Fruit fly (Drosophila melanogaster) whole organism: Measurements from ENCODE around the gene eEF1delta.

ENCODE experiments used
- CG8478 ChIP-seq: fragments of >200 bp; optimal IDR thresholded peaks from 2 replicates; lab custom pipeline; 2018; ENCODE audit warnings: inconsistent platforms
- Dll ChIP-seq: fragments of >200 bp; optimal IDR thresholded peaks from 2 replicates; lab custom pipeline; 2017
- EcR ChIP-seq, 2 experiments: fragments of >200 bp; optimal IDR thresholded peaks; 2 replicates each; lab custom pipeline; 2017; ENCODE audit warnings: missing biosample characterization in 2 of 2, missing genetic modification characterization in 2 of 2, missing genetic modification reagents in 2 of 2
- pan ChIP-seq: fragments of >200 bp; optimal IDR thresholded peaks from 2 replicates; lab custom pipeline; 2017
- psq ChIP-seq: fragments of >200 bp; optimal IDR thresholded peaks from 2 replicates; lab custom pipeline; 2017
- usp ChIP-seq: fragments of >200 bp; optimal IDR thresholded peaks from 2 replicates; lab custom pipeline; 2017; ENCODE audit warnings: missing biosample characterization, missing genetic modification characterization, mixed read lengths

eEF1delta gene

dm6 chr2L:10232152-10232816, at the start of gene eEF1delta:
Gene eEF1delta (plus strand): TSS chr2L:10232507.
- no peak for TF ChIP-seq EcR (GFP tag; optimal IDR thresholded peaks at IDR 0.05; lab: Kevin White, UChicago)
- TF ChIP-seq usp: no peak
- TF ChIP-seq pan (lab: Kevin White, UChicago): no peak
- no peak for TF ChIP-seq psq (lab: Kevin White, UChicago)
- TF ChIP-seq Dll (lab: Kevin White, UChicago): no peak
- no peak for TF ChIP-seq CG8478

dm6 chr2L:10191396-10191795, 40.9 kb upstream of the eEF1delta start, which contains the start of gene Fum4:
Gene Fum4 (minus strand): TSS chr2L:10191496.
- no peak for TF ChIP-seq pan (lab: Kevin White, UChicago)
- no peak for TF ChIP-seq CG8478
- no peak for TF ChIP-seq Dll (lab: Kevin White, UChicago)
- no peak for TF ChIP-seq usp
- TF ChIP-seq EcR (GFP tag; optimal IDR thresholded peaks at IDR 0.05; lab: Kevin White, UChicago): no peak
- TF ChIP-seq psq (lab: Kevin White, UChicago): no peak

- TF ChIP-seq pan (lab: Kevin White, UChicago): no peak
- TF ChIP-seq Dll (lab: Kevin White, UChicago): no peak
- TF ChIP-seq usp: no peak
- no peak for TF ChIP-seq CG8478
- TF ChIP-seq psq (lab: Kevin White, UChicago): no peak
- TF ChIP-seq EcR (GFP tag; optimal IDR thresholded peaks at IDR 0.05; lab: Kevin White, UChicago): no peak
Observed at dm6 chr2L:10198911-10199310, 33.4 kb upstream of the eEF1delta start, which contains the start of gene Sur. Gene Sur (minus strand): TSS chr2L:10199117.

dm6 chr2L:10200847-10201246, 31.5 kb upstream of the eEF1delta start, which contains the start of the genes Ripalpha and RpL7:
Gene Ripalpha (minus strand): TSS chr2L:10200974.
Gene RpL7 (plus strand): TSS chr2L:10201004.
- TF ChIP-seq Dll (lab: Kevin White, UChicago) (no peak), psq (lab: Kevin White, UChicago) (no peak), usp (no peak), pan (lab: Kevin White, UChicago) (no peak), EcR (GFP tag; optimal IDR thresholded peaks at IDR 0.05; lab: Kevin White, UChicago) (no peak), CG8478 (no peak)

- TF ChIP-seq Dll (lab: Kevin White, UChicago) (no peak), EcR (GFP tag; optimal IDR thresholded peaks at IDR 0.05; lab: Kevin White, UChicago) (no peak), usp (no peak), psq (lab: Kevin White, UChicago) (no peak), CG8478 (no peak), pan (lab: Kevin White, UChicago) (no peak)
Observed at dm6 chr2L:10201743-10202142, 30.6 kb upstream of the eEF1delta start.

- TF ChIP-seq pan (lab: Kevin White, UChicago) (no peak), Dll (lab: Kevin White, UChicago) (no peak), psq (lab: Kevin White, UChicago) (no peak), CG8478 (no peak), usp (no peak), EcR (GFP tag; optimal IDR thresholded peaks at IDR 0.05; lab: Kevin White, UChicago) (no peak)
Observed at dm6 chr2L:10203933-10204509, 28.3 kb upstream of the eEF1delta start, which contains the start of gene CG34159. Gene CG34159 (minus strand): TSS chr2L:10204317.

dm6 chr2L:10205940-10206339, 26.4 kb upstream of the eEF1delta start:
- TF ChIP-seq pan (lab: Kevin White, UChicago) (no peak), EcR (GFP tag; optimal IDR thresholded peaks at IDR 0.05; lab: Kevin White, UChicago) (no peak), Dll (lab: Kevin White, UChicago) (no peak), psq (lab: Kevin White, UChicago) (no peak), CG8478 (no peak), usp (no peak)

- no peak for TF ChIP-seq CG8478
- no peak for TF ChIP-seq Dll (lab: Kevin White, UChicago)
- no peak for TF ChIP-seq psq (lab: Kevin White, UChicago)
- TF ChIP-seq usp: no peak
- TF ChIP-seq pan (lab: Kevin White, UChicago): no peak
- no peak for TF ChIP-seq EcR (GFP tag; optimal IDR thresholded peaks at IDR 0.05; lab: Kevin White, UChicago)
Observed at dm6 chr2L:10206633-10207162, 25.6 kb upstream of the eEF1delta start, which contains the start of gene Snx17. Gene Snx17 (minus strand): TSS chr2L:10206961.

dm6 chr2L:10208799-10209794, 23.2 kb upstream of the eEF1delta start, which contains the start of gene CG5731:
Gene CG5731 (minus strand): TSS chr2L:10209744.
- TF ChIP-seq pan (lab: Kevin White, UChicago): no peak
- no peak for TF ChIP-seq usp
- no peak for TF ChIP-seq EcR (GFP tag; optimal IDR thresholded peaks at IDR 0.05; lab: Kevin White, UChicago)
- TF ChIP-seq Dll (lab: Kevin White, UChicago): no peak
- no peak for TF ChIP-seq psq (lab: Kevin White, UChicago)
- no peak for TF ChIP-seq CG8478

dm6 chr2L:10210631-10211557, 21.4 kb upstream of the eEF1delta start, which contains the start of the genes CG5727 and ath:
Gene CG5727 (minus strand): TSS chr2L:10210681.
Gene ath (plus strand): TSS chr2L:10211143.
- no peak for TF ChIP-seq psq (lab: Kevin White, UChicago)
- TF ChIP-seq EcR (GFP tag; optimal IDR thresholded peaks at IDR 0.05; lab: Kevin White, UChicago): no peak
- TF ChIP-seq CG8478: no peak
- TF ChIP-seq Dll (lab: Kevin White, UChicago): no peak
- no peak for TF ChIP-seq pan (lab: Kevin White, UChicago)
- TF ChIP-seq usp: no peak
